Worm (Caenorhabditis elegans) whole organism, L3 larva: ENCODE results near the gene pmk-2.
A peak's percentile ranks its signal among the peaks of the same experiment; 100 is the strongest.

ENCODE experiments used
- aly-2 ChIP-seq: fragments of 150-350 bp; optimal IDR thresholded peaks from 2 replicates; lab custom pipeline; 2014; ENCODE audit warnings: missing biosample characterization, missing genetic modification characterization
- ama-1 ChIP-seq: fragments of 150-350 bp; optimal IDR thresholded peaks from 2 replicates; lab custom pipeline; 2018
- ceh-16 ChIP-seq: sonication (generic microtip); optimal IDR thresholded peaks from 2 replicates; lab custom pipeline; 2017; ENCODE audit warnings: missing biosample characterization, missing genetic modification characterization
- ceh-9 ChIP-seq: sonication (generic microtip); optimal IDR thresholded peaks from 2 replicates; lab custom pipeline; 2018; ENCODE audit warnings: missing biosample characterization, missing genetic modification characterization
- daf-12 ChIP-seq: fragments of 150-350 bp; optimal IDR thresholded peaks from 2 replicates; lab custom pipeline; 2014; ENCODE audit warnings: missing biosample characterization, missing genetic modification reagents, missing genetic modification characterization
- egl-27 ChIP-seq: sonication (generic microtip); optimal IDR thresholded peaks from 4 replicates; lab custom pipeline; 2017; ENCODE audit warnings: missing biosample characterization, missing genetic modification reagents, missing genetic modification characterization
- elt-2 ChIP-seq: sonication (generic microtip); optimal IDR thresholded peaks from 2 replicates; lab custom pipeline; 2016; ENCODE audit warnings: missing genetic modification reagents, mild to moderate bottlenecking, missing genetic modification characterization, missing compliant biosample characterization
- elt-3 ChIP-seq, 3 experiments: fragments of 150-350 bp in 1 of 3; sonication (generic microtip) in 2 of 3; optimal IDR thresholded peaks; 2 replicates in 2 of 3; 4 replicates in 1 of 3; lab custom pipeline; 2014 to 2017; ENCODE audit warnings: missing biosample characterization in 3 of 3, missing genetic modification characterization in 3 of 3
- fkh-10 ChIP-seq: sonication (generic microtip); optimal IDR thresholded peaks from 2 replicates; lab custom pipeline; 2017; ENCODE audit warnings: missing biosample characterization, missing genetic modification reagents, missing genetic modification characterization
- hmg-11 ChIP-seq: sonication (generic microtip); optimal IDR thresholded peaks from 2 replicates; lab custom pipeline; 2016; ENCODE audit warnings: missing genetic modification characterization, missing compliant biosample characterization
- lin-39 ChIP-seq: fragments of 150-350 bp; optimal IDR thresholded peaks from 2 replicates; lab custom pipeline; 2018; ENCODE audit warnings: missing biosample characterization, missing genetic modification reagents, missing genetic modification characterization
- lsy-12 ChIP-seq: sonication (generic microtip); optimal IDR thresholded peaks from 2 replicates; lab custom pipeline; 2016; ENCODE audit warnings: mild to moderate bottlenecking, missing genetic modification characterization, missing compliant biosample characterization
- mdl-1 ChIP-seq: fragments of 150-350 bp; optimal IDR thresholded peaks from 2 replicates; lab custom pipeline; 2014; ENCODE audit warnings: missing biosample characterization, missing genetic modification characterization
- mml-1 ChIP-seq: fragments of 150-350 bp; sonication (generic microtip); optimal IDR thresholded peaks from 3 replicates; lab custom pipeline; 2014; ENCODE audit warnings: missing biosample characterization, missing genetic modification characterization
- nfya-1 ChIP-seq: sonication (generic microtip); optimal IDR thresholded peaks from 2 replicates; lab custom pipeline; 2017; ENCODE audit warnings: missing genetic modification characterization, mild to moderate bottlenecking, missing compliant biosample characterization, antibody characterized with exemption, moderate library complexity; ENCODE audit not compliant: insufficient read depth
- nhr-11 ChIP-seq: fragments of 150-350 bp; optimal IDR thresholded peaks from 2 replicates; lab custom pipeline; 2014; ENCODE audit warnings: missing biosample characterization, missing genetic modification characterization
- nhr-28 ChIP-seq: fragments of 150-350 bp; optimal IDR thresholded peaks from 2 replicates; lab custom pipeline; 2014; ENCODE audit warnings: missing biosample characterization, missing genetic modification characterization
- pqm-1 ChIP-seq: fragments of 150-350 bp; optimal IDR thresholded peaks from 2 replicates; lab custom pipeline; 2017; ENCODE audit warnings: missing biosample characterization, missing genetic modification characterization, inconsistent platforms
- sea-2 ChIP-seq: fragments of 150-350 bp; sonication (generic microtip); optimal IDR thresholded peaks from 4 replicates; lab custom pipeline; 2014; ENCODE audit warnings: missing biosample characterization, missing genetic modification reagents, missing genetic modification characterization
- skn-1 ChIP-seq: fragments of 150-350 bp; optimal IDR thresholded peaks from 2 replicates; lab custom pipeline; 2014; ENCODE audit warnings: missing biosample characterization, missing genetic modification characterization
- snpc-4 ChIP-seq: fragments of 150-350 bp; optimal IDR thresholded peaks from 2 replicates; lab custom pipeline; 2014; ENCODE audit warnings: missing biosample characterization, missing genetic modification characterization
- tbx-2 ChIP-seq: sonication (generic microtip); optimal IDR thresholded peaks from 2 replicates; lab custom pipeline; 2016; ENCODE audit warnings: mild to moderate bottlenecking, missing genetic modification characterization, missing compliant biosample characterization
- unc-39 ChIP-seq: sonication (generic microtip); optimal IDR thresholded peaks from 4 replicates; lab custom pipeline; 2017; ENCODE audit warnings: missing biosample characterization, missing genetic modification characterization
- ztf-4 ChIP-seq: fragments of 150-350 bp; optimal IDR thresholded peaks from 2 replicates; lab custom pipeline; 2014; ENCODE audit warnings: missing biosample characterization, missing genetic modification characterization

The pmk-2 gene

ce11 chrIV:8183313-8183712 lies 40.0 kb downstream of the pmk-2 start:
- TF ChIP-seq fkh-10 (GFP tag; lab: Kevin White, UChicago) (peak; percentile 68), unc-39 (tag; lab: Kevin White, UChicago) (no peak), tbx-2 (tag; lab: Kevin White, UChicago) (peak; percentile 20), lin-39 (tag; lab: Kevin White, UChicago) (peak; percentile 48), nhr-11 (peak; percentile 28), snpc-4 (tag; lab: Kevin White, UChicago) (peak; percentile 17), elt-2 (tag; lab: Kevin White, UChicago) (no peak), nfya-1 (tag; lab: Kevin White, UChicago) (peak; percentile 85), hmg-11 (peak; percentile 90)

ce11 chrIV:8188421-8189112 lies 45.3 kb downstream of the pmk-2 start:
- no peak for TF ChIP-seq elt-3 (tag; optimal IDR thresholded peaks at IDR 0.05; lab: Kevin White, UChicago)
- TF ChIP-seq pqm-1 (tag; lab: Kevin White, UChicago): no peak
- TF ChIP-seq lin-39 (tag; lab: Kevin White, UChicago): no peak
- no peak for TF ChIP-seq mdl-1
- no peak for TF ChIP-seq tbx-2 (tag; lab: Kevin White, UChicago)
- no peak for TF ChIP-seq mml-1 (tag; lab: Kevin White, UChicago)
- TF ChIP-seq fkh-10 (GFP tag; lab: Kevin White, UChicago): no peak
- TF ChIP-seq sea-2 (GFP tag; lab: Kevin White, UChicago): no peak
- no peak for TF ChIP-seq skn-1
- TF ChIP-seq lsy-12 (tag; lab: Kevin White, UChicago): no peak
- no peak for TF ChIP-seq daf-12 (tag; lab: Kevin White, UChicago)
- TF ChIP-seq egl-27 (tag; lab: Kevin White, UChicago): no peak
- no peak for TF ChIP-seq ceh-9
- no peak for TF ChIP-seq ztf-4 (tag; lab: Kevin White, UChicago)
- TF ChIP-seq aly-2: no peak

DNA sequence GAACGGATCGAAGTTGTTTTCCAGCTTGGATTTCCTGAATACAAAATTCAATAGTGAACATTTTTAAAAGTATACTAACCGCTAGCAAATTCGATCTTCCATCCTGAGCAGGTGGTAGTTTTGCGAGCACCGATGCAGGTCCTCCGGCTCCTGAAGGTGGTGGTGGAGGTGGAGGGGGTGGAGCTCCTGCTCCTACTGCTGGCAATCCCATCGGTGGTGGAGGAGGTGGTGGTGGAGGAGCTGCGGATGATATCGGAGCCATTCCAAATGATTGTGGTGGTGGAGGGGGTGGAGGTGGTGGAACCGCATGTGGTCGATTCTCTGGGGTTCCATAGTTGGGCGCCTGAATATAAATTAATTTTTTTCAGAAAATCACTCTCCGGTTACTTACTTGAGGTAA lies 46.4 kb downstream of the pmk-2 start:
- TF ChIP-seq ceh-16 (tag; lab: Kevin White, UChicago): no peak
- no peak for TF ChIP-seq ama-1 (lab: Kevin White, UChicago)

- TF ChIP-seq ceh-9: no peak
- TF ChIP-seq nhr-28 (tag; lab: Kevin White, UChicago): no peak
Observed at ce11 chrIV:8192878-8193277, 49.6 kb downstream of the pmk-2 start.
